Worm (Caenorhabditis elegans) whole organism, L4/young adult: ENCODE results near the gene C43F9.11.

Experiments
- W03F9.2 ChIP-seq: fragments of 150-350 bp; optimal IDR thresholded peaks from 2 replicates; lab custom pipeline; 2014; ENCODE audit warnings: missing biosample characterization, missing genetic modification characterization
- dao-5 ChIP-seq: sonication (generic microtip); optimal IDR thresholded peaks from 2 replicates; lab custom pipeline; 2016; ENCODE audit warnings: missing genotype, missing genetic modification characterization, moderate library complexity, missing compliant biosample characterization
- him-1 ChIP-seq: sonication (generic microtip); optimal IDR thresholded peaks from 2 replicates; lab custom pipeline; 2016; ENCODE audit warnings: missing genotype, missing genetic modification reagents, missing genetic modification characterization, missing compliant biosample characterization

ce11 chrIV:10589072-10589471 is 7.5 kb upstream of the C43F9.11 start, which contains the start of gene C43F9.4:
- TF ChIP-seq him-1 (tag; lab: Kevin White, UChicago) (no peak), dao-5 (tag; lab: Kevin White, UChicago) (no peak), W03F9.2 (no peak)
